Worm (Caenorhabditis elegans): Measurements from ENCODE around the gene zhit-2.

The zhit-2 gene

DNA sequence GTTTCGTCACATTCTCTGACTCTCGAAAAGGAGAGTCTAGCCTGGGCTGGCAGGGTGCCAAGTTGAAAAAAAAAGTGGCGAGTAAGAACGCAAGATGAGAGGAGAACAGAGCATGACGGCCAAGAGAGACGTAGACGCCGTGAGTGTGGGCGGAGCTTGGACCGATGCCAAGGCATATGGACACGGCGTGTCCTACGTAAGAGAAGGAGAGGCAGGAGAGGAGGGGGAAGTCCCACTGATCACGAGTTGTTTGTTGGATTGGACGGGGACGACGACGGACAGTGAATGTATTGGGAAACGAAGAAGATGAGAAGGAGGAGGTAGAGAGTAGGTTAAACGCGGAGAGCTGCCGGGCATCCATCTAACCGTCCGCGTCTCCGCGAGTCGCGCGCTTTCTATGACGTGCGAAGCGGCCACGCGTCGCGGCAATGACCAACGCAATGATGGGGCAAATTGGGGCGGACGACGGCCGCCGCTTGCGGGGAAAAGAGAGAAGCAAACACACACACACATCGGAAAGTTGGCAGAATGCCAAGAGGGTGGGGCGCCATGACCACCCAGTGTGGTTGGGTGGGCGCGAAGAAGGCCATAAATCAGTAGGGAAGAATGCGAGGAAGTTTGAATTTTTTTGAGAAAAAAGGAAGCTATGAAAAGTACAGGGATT is 37.9 kb upstream of the zhit-2 start:
- TF ChIP-seq ceh-13 (GFP tag; optimal IDR thresholded peaks at IDR 0.05) (peak; percentile 18), F13C5.2 (tag; optimal IDR thresholded peaks at IDR 0.05) (peak; percentile 80), pes-1 (GFP tag; IDR thresholded peaks at IDR 0.05) (no peak; the same call in 1 of the 2 replicates), ama-1 (optimal IDR thresholded peaks at IDR 0.05) (no peak), hmg-4 (GFP tag; optimal IDR thresholded peaks at IDR 0.05) (peak; percentile 89), ceh-36 (tag; optimal IDR thresholded peaks at IDR 0.05) (no peak), B0310.2 (tag; optimal IDR thresholded peaks at IDR 0.05) (no peak), tbx-11 (GFP tag; IDR thresholded peaks at IDR 0.05) (no peak; the same call in none of the 2 replicates), ets-7 (tag; optimal IDR thresholded peaks at IDR 0.05) (peak; percentile 47), scrt-1 (GFP tag; IDR thresholded peaks at IDR 0.05) (no peak), tra-4 (tag; optimal IDR thresholded peaks at IDR 0.05) (no peak), sea-1 (GFP tag; conservative IDR thresholded peaks at IDR 0.05) (peak; percentile 32; the same call in 1 of the 2 replicates), tbx-37 (GFP tag; conservative IDR thresholded peaks at IDR 0.05) (no peak), hnd-1 (tag; optimal IDR thresholded peaks at IDR 0.05) (no peak), aly-1 (tag; optimal IDR thresholded peaks at IDR 0.05) (peak; percentile 59), hmbx-1 (tag; optimal IDR thresholded peaks at IDR 0.05) (no peak), flt-1 (GFP tag; IDR thresholded peaks at IDR 0.05) (0 out of 2 replicates have a peak, but pooled peaks have one; percentile 27)

DNA sequence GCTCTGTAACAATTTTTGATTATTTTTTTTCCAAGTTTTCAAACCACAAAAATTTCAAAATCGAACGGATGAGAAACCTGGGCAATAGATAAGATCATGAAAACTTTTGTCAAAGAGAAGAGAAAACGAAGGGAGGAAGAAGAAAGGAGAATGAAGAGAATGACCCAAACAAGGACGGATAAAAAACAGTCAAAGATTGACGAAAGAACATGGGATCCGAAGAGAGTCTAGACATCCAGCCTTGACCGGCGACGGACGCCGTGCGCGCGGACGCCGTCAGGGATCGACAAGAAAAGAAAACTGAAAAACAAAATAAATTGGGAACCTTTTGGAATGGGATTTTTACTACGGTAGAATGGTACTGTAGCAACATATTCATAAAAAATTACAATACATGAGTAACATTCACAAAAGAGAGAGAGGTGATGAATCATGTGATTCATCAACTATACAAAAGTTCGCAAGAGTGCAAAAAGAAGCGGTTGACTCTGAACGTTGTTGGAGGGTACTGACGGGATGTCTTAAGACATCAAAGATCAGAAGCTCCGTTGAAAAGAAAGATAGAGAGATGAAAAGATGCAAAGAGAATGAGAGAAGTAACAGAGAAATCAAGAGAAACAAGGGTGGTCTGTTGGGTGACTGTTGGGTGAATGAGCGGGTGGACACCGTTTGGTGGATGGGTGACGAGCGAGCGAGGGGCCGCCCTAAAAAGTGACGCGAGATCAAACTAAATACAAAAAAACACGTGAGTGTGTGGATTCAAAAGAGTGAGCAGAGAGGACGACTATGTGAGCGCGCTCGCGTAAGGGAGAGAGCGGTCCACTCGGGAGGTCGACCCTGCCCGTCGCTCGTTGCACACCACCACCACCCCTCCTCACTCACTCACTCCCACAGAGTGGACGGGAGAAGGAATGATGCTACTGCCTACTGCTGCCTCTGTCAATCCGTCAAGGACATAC is 36.3 kb upstream of the zhit-2 start, which contains the start of gene sup-26:
TSS of gene sup-26 (minus strand) at position 10 of the 959 bp plus-strand sequence.
- TF ChIP-seq flt-1 (GFP tag; IDR thresholded peaks at IDR 0.05) (no peak; the same call in 1 of the 2 replicates), aly-1 (tag; optimal IDR thresholded peaks at IDR 0.05) (peak; percentile 78), ets-7 (tag; optimal IDR thresholded peaks at IDR 0.05) (peak; percentile 31), ceh-13 (GFP tag; optimal IDR thresholded peaks at IDR 0.05) (no peak), ceh-36 (tag; optimal IDR thresholded peaks at IDR 0.05) (no peak), ama-1 (optimal IDR thresholded peaks at IDR 0.05) (no peak), pes-1 (GFP tag; IDR thresholded peaks at IDR 0.05) (peak; percentile 49; the same call in 1 of the 2 replicates), sea-1 (GFP tag; conservative IDR thresholded peaks at IDR 0.05) (peak; percentile 83; the same call in 1 of the 2 replicates), tbx-11 (GFP tag; IDR thresholded peaks at IDR 0.05) (no peak), hnd-1 (tag; optimal IDR thresholded peaks at IDR 0.05) (no peak), hmg-4 (GFP tag; optimal IDR thresholded peaks at IDR 0.05) (peak; percentile 80), hmbx-1 (tag; optimal IDR thresholded peaks at IDR 0.05) (no peak), F13C5.2 (tag; optimal IDR thresholded peaks at IDR 0.05) (peak; percentile 60), tra-4 (tag; optimal IDR thresholded peaks at IDR 0.05) (peak; percentile 13), B0310.2 (tag; optimal IDR thresholded peaks at IDR 0.05) (peak; percentile 41), scrt-1 (GFP tag; IDR thresholded peaks at IDR 0.05) (peak; percentile 51; the same call in 1 of the 2 replicates), tbx-37 (GFP tag; conservative IDR thresholded peaks at IDR 0.05) (no peak)

DNA sequence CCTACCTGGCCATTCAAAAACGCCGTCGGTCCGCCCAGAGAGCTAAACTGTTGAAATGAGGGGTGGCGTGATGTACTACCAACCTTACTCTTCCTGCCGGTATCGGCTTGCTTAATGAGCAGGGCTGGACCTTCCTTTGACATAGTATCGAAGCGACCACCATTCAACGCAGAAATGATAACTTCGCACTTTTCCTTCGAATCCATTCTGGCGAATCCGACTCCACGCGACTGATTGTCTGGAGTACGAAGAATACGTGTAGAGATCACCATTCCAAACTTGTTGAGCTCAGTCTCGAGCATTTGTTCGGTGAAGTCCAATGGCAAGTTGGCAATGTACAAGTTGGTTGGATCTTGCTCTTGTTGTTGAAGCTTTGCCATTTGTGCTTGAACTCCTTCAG is 34.0 kb upstream of the zhit-2 start:
- TF ChIP-seq tbx-11 (GFP tag; IDR thresholded peaks at IDR 0.05) = no peak
- no peak for TF ChIP-seq scrt-1 (GFP tag; IDR thresholded peaks at IDR 0.05)
- no peak for TF ChIP-seq ceh-13 (GFP tag; optimal IDR thresholded peaks at IDR 0.05)
- TF ChIP-seq hmbx-1 (tag; optimal IDR thresholded peaks at IDR 0.05) = no peak
- TF ChIP-seq aly-1 (tag; optimal IDR thresholded peaks at IDR 0.05) = no peak
- TF ChIP-seq ceh-36 (tag; optimal IDR thresholded peaks at IDR 0.05) = no peak

DNA sequence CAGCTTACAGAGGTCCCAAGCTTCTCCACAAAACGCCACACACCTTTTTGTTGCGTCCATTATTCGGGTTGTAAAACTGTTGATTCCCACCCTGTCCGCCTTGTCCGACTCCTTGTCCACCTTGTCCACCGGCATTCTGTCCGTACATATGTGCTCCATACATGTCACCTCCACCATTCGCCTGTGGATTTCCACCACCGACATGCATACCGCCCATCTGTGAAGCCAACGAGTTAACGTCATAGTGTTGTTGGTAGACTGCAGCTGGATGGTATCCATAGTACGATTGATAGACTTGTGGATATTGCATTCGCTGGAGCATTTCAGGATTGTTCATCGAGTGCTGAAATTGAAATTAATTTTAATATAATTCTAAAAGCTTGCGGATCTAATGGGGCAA is 33.6 kb upstream of the zhit-2 start:
- TF ChIP-seq ama-1 (optimal IDR thresholded peaks at IDR 0.05) (peak; percentile 11), B0310.2 (tag; optimal IDR thresholded peaks at IDR 0.05) (no peak)

DNA sequence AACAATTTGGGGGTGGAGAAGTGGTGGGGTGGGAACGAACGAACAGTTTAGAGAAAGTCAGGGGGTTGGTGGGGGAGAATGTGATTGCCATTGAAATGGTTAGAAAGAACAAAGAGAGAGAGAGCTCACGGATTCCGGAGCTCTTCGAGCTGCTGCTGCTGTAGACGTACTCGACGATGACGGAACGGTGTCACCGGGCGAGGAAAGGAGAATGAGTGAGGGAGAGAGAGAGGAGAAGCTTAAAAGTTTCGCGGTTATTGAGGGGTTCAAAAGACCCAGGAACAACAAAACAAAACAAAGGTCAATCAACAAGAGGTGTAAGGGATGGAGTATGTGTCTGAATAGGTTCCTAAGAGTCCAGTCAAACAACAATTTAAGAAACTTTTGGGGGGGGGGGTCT is 32.1 kb upstream of the zhit-2 start:
- TF ChIP-seq hmg-4 (GFP tag; optimal IDR thresholded peaks at IDR 0.05) (no peak), ama-1 (optimal IDR thresholded peaks at IDR 0.05) (peak; percentile 94)

DNA sequence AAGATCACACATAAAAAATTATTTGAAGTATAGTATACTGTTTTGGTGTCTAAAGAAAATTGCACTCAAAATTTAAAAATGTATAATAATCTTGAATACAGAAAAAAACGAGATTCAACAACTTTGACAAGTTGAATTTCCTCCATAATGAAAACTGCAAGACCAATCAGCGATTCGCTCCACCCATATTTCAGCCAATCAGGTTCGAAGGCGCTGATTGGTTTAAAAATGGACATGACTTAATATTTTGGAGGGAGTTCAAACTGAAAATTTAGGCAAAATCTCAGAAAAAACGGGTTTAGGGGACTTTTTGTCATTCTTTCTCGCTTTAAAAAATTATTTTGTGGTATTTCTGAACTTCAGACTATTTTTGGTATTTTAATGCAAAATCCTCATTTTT is 31.5 kb upstream of the zhit-2 start:
- no peak for TF ChIP-seq tbx-11 (GFP tag; IDR thresholded peaks at IDR 0.05)
- TF ChIP-seq ceh-36 (tag; optimal IDR thresholded peaks at IDR 0.05) = no peak
- TF ChIP-seq tbx-37 (GFP tag; conservative IDR thresholded peaks at IDR 0.05) = no peak; the same call in 1 of the 2 replicates
- no peak for TF ChIP-seq aly-1 (tag; optimal IDR thresholded peaks at IDR 0.05)
- peak; percentile 41 for TF ChIP-seq ama-1 (optimal IDR thresholded peaks at IDR 0.05)

DNA sequence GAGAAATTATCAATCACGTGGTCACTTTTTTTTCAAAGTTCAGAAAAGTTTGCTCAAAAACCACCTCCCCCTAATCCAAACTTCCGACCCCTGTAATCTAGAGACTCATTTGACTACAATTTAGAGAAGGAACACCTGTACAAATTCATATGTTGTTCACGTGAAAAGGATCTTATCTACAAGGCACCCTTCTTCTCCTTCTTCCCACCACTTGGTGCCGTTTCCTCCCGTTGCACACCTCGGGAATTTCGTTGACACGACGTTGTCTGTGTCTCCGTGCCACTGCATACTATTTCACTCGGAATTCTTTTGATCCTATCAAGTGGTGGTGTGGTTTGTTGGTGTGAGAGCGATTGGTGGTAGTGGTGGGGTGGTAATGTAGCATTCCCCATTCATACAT is 30.3 kb upstream of the zhit-2 start:
- TF ChIP-seq aly-1 (tag; optimal IDR thresholded peaks at IDR 0.05) = no peak
- no peak for TF ChIP-seq tbx-37 (GFP tag; conservative IDR thresholded peaks at IDR 0.05)
- peak; percentile 26 for TF ChIP-seq hmg-4 (GFP tag; optimal IDR thresholded peaks at IDR 0.05)
- TF ChIP-seq tra-4 (tag; optimal IDR thresholded peaks at IDR 0.05) = no peak

DNA sequence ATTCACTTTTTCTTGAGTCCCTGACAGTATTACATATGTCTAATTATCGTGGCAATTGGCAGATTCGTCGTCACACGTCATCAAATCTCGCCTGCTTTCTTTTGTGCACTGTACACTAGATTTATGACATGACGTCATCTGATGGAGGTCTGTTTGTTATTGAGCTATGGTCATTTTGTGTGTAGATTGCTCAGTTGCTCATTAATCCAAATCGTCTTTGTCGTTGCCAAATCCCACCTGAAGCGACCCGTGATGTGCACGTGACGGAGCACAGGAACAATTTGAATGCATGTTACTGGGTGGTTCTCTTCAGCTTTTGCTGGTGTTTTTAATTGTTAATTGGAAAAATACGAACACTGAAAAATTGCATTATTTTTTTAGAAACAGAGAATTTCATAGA is 28.7 kb upstream of the zhit-2 start:
- TF ChIP-seq ceh-36 (tag; optimal IDR thresholded peaks at IDR 0.05) = peak; percentile 69
- no peak for TF ChIP-seq flt-1 (GFP tag; IDR thresholded peaks at IDR 0.05)
- no peak for TF ChIP-seq F13C5.2 (tag; optimal IDR thresholded peaks at IDR 0.05)
